Fruit fly (Drosophila melanogaster): ENCODE results near the gene Obp22a.

- TF ChIP-seq MTF-1 (GFP tag; optimal IDR thresholded peaks at IDR 0.05; ENCODE audit: borderline replicate concordance): no peak
- TF ChIP-seq ttk (GFP tag; IDR thresholded peaks at IDR 0.05): no peak
- TF ChIP-seq CG2129 (GFP tag; IDR thresholded peaks at IDR 0.05; ENCODE audit: partially characterized antibody): no peak
- TF ChIP-seq CG10543 (GFP tag; optimal IDR thresholded peaks at IDR 0.05): no peak
- no peak for TF ChIP-seq pan (optimal IDR thresholded peaks at IDR 0.05)
- no peak for TF ChIP-seq pan (GFP tag; optimal IDR thresholded peaks at IDR 0.05 in 1 of 2, IDR thresholded peaks at IDR 0.05 in 1 of 2)
- no peak for TF ChIP-seq lola (GFP tag; optimal IDR thresholded peaks at IDR 0.05)
- no peak for TF ChIP-seq Hmx (GFP tag; optimal IDR thresholded peaks at IDR 0.05)
- TF ChIP-seq CG13296 (GFP tag; optimal IDR thresholded peaks at IDR 0.05): no peak
- TF ChIP-seq crp (GFP tag; optimal IDR thresholded peaks at IDR 0.05): no peak
- no peak for TF ChIP-seq az2 (GFP tag; optimal IDR thresholded peaks at IDR 0.05)
- TF ChIP-seq btn (GFP tag; optimal IDR thresholded peaks at IDR 0.05): no peak
These were observed 24.7 kb downstream of the Obp22a start for dm6 chr2L:1967301-1967700.

All from whole organism, embryonic.